Fruit fly (Drosophila melanogaster): ENCODE measurements around the gene CG8043.

Gene CG8043

DNA sequence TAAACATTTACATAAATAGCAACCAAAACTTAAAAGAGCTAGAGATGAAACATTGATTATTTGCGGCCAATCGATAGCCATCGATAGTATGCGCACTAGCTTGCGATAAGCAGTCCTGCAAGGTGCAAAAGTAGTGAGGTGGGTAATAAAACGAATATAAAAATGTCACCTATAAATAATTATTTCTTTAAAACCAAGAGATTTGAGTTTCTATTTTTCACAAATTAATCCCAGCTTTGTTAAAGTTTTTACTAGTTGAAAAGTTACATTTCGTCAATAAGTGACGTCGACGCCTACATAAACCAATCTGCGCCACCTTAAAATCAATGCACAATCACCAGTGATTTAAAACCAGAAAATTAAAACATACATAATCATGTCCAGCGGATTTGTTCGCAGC lies 26.0 kb upstream of the CG8043 start, which contains the start of the genes Mkk4 and SLIRP2 (continued):
- peak; percentile 99 for TF ChIP-seq CG7372 (GFP tag; IDR thresholded peaks at IDR 0.05)
- TF ChIP-seq NC2β (GFP tag; optimal IDR thresholded peaks at IDR 0.05): peak; percentile 98
- peak; percentile 98 for TF ChIP-seq CG12219 (GFP tag; optimal IDR thresholded peaks at IDR 0.05)
- TF ChIP-seq HmgD (GFP tag; optimal IDR thresholded peaks at IDR 0.05): peak; percentile 98
- peak; percentile 89 for TF ChIP-seq ash1 (GFP tag; optimal IDR thresholded peaks at IDR 0.05)
- TF ChIP-seq CG11247 (GFP tag; IDR thresholded peaks at IDR 0.05): peak; percentile 99
- peak; percentile 80 for TF ChIP-seq mld (GFP tag; IDR thresholded peaks at IDR 0.05; ENCODE audit: partially characterized antibody)
- peak; percentile 98 for TF ChIP-seq NFAT (GFP tag; IDR thresholded peaks at IDR 0.05)
- peak; percentile 98 for TF ChIP-seq CG10979 (tag; optimal IDR thresholded peaks at IDR 0.05)
- TF ChIP-seq CG8765 (GFP tag; IDR thresholded peaks at IDR 0.05): peak; percentile 98
- TF ChIP-seq zfh1 (GFP tag; IDR thresholded peaks at IDR 0.05): peak; percentile 99
- TF ChIP-seq ssp (GFP tag; IDR thresholded peaks at IDR 0.05): peak; percentile 94
- peak; percentile 99 for TF ChIP-seq CG17829 (tag; optimal IDR thresholded peaks at IDR 0.05)
- peak; percentile 98 for TF ChIP-seq CG10462 (GFP tag; optimal IDR thresholded peaks at IDR 0.05)
- peak; percentile 95 for TF ChIP-seq Hand (GFP tag; optimal IDR thresholded peaks at IDR 0.05)
- TF ChIP-seq CG4707 (GFP tag; optimal IDR thresholded peaks at IDR 0.05): peak; percentile 93
- peak; percentile 99 for TF ChIP-seq Mrtf (GFP tag; IDR thresholded peaks at IDR 0.05)
- peak; percentile 98 for TF ChIP-seq dm (GFP tag; optimal IDR thresholded peaks at IDR 0.05)
- peak; percentile 99 for TF ChIP-seq CoRest (tag; optimal IDR thresholded peaks at IDR 0.05)
- peak; percentile 98 for TF ChIP-seq CG13894 (tag; optimal IDR thresholded peaks at IDR 0.05)
- TF ChIP-seq CG3065 (GFP tag; optimal IDR thresholded peaks at IDR 0.05): peak; percentile 98
- TF ChIP-seq CG31441 (GFP tag; IDR thresholded peaks at IDR 0.05): peak; percentile 99
- peak; percentile 97 for TF ChIP-seq CG17912 (GFP tag; optimal IDR thresholded peaks at IDR 0.05)
- peak; percentile 99 for TF ChIP-seq fd3F (GFP tag; optimal IDR thresholded peaks at IDR 0.05)
- TF ChIP-seq CG12104 (GFP tag; optimal IDR thresholded peaks at IDR 0.05): peak; percentile 99
- TF ChIP-seq CG10565 (GFP tag; optimal IDR thresholded peaks at IDR 0.05): peak; percentile 97
- TF ChIP-seq Mad (GFP tag; optimal IDR thresholded peaks at IDR 0.05): peak; percentile 99
- TF ChIP-seq CG31388 (GFP tag; optimal IDR thresholded peaks at IDR 0.05): peak; percentile 98
- TF ChIP-seq eve (GFP tag; optimal IDR thresholded peaks at IDR 0.05): peak in 1 of 2 experiments; percentile 7
- TF ChIP-seq cwo (GFP tag; optimal IDR thresholded peaks at IDR 0.05): peak; percentile 95
- peak; percentile 99 for TF ChIP-seq caup (GFP tag; optimal IDR thresholded peaks at IDR 0.05; ENCODE audit: severe bottlenecking)
- peak; percentile 99 for TF ChIP-seq CG1647 (GFP tag; optimal IDR thresholded peaks at IDR 0.05)
- peak; percentile 92 for TF ChIP-seq fd64A (GFP tag; optimal IDR thresholded peaks at IDR 0.05)
- TF ChIP-seq CG4854 (GFP tag; optimal IDR thresholded peaks at IDR 0.05): peak; percentile 98
- no peak for TF ChIP-seq Lpt (GFP tag; optimal IDR thresholded peaks at IDR 0.05)
- peak; percentile 91 for TF ChIP-seq wek (GFP tag; optimal IDR thresholded peaks at IDR 0.05)
- peak; percentile 97 for TF ChIP-seq salm (tag; optimal IDR thresholded peaks at IDR 0.05)
- peak; percentile 98 for TF ChIP-seq Fer1 (GFP tag; optimal IDR thresholded peaks at IDR 0.05)
- peak; percentile 94 for TF ChIP-seq CG11560 (tag; IDR thresholded peaks at IDR 0.05)
- peak; percentile 96 for TF ChIP-seq CG10431 (GFP tag; optimal IDR thresholded peaks at IDR 0.05)
- peak; percentile 97 for TF ChIP-seq jigr1 (GFP tag; IDR thresholded peaks at IDR 0.05)
- TF ChIP-seq crp (GFP tag; optimal IDR thresholded peaks at IDR 0.05): peak in 1 of 2 experiments; percentile 75
- peak; percentile 69 for TF ChIP-seq pfk (GFP tag; optimal IDR thresholded peaks at IDR 0.05)
- TF ChIP-seq CG2116 (GFP tag; optimal IDR thresholded peaks at IDR 0.05): peak; percentile 96
- peak; percentile 98 for TF ChIP-seq disco-r (GFP tag; optimal IDR thresholded peaks at IDR 0.05)
- TF ChIP-seq CG11456 (GFP tag; IDR thresholded peaks at IDR 0.05): peak; percentile 99
- peak; percentile 95 for TF ChIP-seq CG9437 (GFP tag; optimal IDR thresholded peaks at IDR 0.05)
- TF ChIP-seq CG17568 (GFP tag; optimal IDR thresholded peaks at IDR 0.05): peak; percentile 98
- TF ChIP-seq p53 (GFP tag; optimal IDR thresholded peaks at IDR 0.05): peak; percentile 97
- peak; percentile 97 for TF ChIP-seq Asciz (GFP tag; optimal IDR thresholded peaks at IDR 0.05)
- peak; percentile 99 for TF ChIP-seq dpn (GFP tag; optimal IDR thresholded peaks at IDR 0.05)
